Worm (Caenorhabditis elegans) whole organism, mixed stage, embryonic: ENCODE measurements around the gene gst-5.

Experiments
- elt-1 ChIP-seq: sonication (generic microtip); optimal IDR thresholded peaks from 2 replicates; lab custom pipeline; 2017; ENCODE audit warnings: missing genetic modification characterization, mild to moderate bottlenecking, missing compliant biosample characterization, antibody characterized with exemption, moderate library complexity, borderline replicate concordance; ENCODE audit not compliant: insufficient read depth
- nhr-12 ChIP-seq: fragments of 150-350 bp; optimal IDR thresholded peaks from 2 replicates; lab custom pipeline; 2014; ENCODE audit warnings: missing biosample characterization, missing genetic modification characterization
- nhr-28 ChIP-seq: fragments of 150-350 bp; optimal IDR thresholded peaks from 2 replicates; lab custom pipeline; 2014; ENCODE audit warnings: missing biosample characterization, missing genetic modification characterization

DNA sequence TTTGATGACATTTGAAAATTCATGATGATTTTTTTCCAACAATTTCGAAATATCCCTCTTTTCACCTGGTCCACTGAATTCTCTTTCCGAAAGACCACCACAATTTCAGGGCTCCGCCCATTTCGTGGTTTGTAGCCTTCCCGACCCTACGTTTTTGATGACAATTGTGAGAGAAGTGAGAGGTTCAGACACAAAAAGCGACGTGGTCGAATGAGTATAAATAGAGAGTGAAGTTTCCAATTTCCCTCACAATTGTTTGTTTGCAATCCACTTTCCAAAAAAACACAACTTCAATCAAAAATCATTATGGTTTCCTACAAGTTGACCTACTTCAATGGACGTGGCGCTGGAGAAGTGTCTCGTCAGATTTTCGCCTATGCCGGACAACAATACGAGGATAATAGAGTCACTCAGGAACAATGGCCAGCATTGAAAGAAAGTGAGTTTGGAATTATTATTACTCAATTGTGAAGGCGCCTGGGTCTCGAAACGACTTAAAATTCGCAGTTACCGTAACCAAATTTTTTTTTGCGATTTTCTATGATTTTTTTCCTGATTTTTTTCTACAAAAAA is at the start of gene gst-5:
- TF ChIP-seq nhr-12 (tag; lab: Kevin White, UChicago), result no peak
- no peak for TF ChIP-seq elt-1 (tag; lab: Kevin White, UChicago)
- no peak for TF ChIP-seq nhr-28 (tag; lab: Kevin White, UChicago)
